Fruit fly (Drosophila melanogaster): Measurements from ENCODE around the gene schuy.
A peak's percentile ranks its signal among the peaks of the same experiment; 100 is the strongest.

The schuy gene

dm6 chr3L:20000081-20000736 is 14.3 kb downstream of the schuy start, which contains the start of the genes Tom20 and Gabat (continued):
- TF ChIP-seq CG30403 (GFP tag; optimal IDR thresholded peaks at IDR 0.05) (no peak), Doc2 (GFP tag; IDR thresholded peaks at IDR 0.05) (no peak), CG11504 (tag; optimal IDR thresholded peaks at IDR 0.05) (peak; percentile 8), otp (GFP tag; IDR thresholded peaks at IDR 0.05) (no peak), CG2199 (GFP tag; IDR thresholded peaks at IDR 0.05) (no peak), dimm (GFP tag; IDR thresholded peaks at IDR 0.05) (no peak), row (GFP tag; IDR thresholded peaks at IDR 0.05) (peak; percentile 48), Opbp (GFP tag; IDR thresholded peaks at IDR 0.05; ENCODE audit: partially characterized antibody) (no peak), MESR4 (GFP tag; optimal IDR thresholded peaks at IDR 0.05) (peak; percentile 41), fd3F (GFP tag; optimal IDR thresholded peaks at IDR 0.05) (peak; percentile 12), Med (GFP tag) (peak; percentile 22), CG11723 (GFP tag; optimal IDR thresholded peaks at IDR 0.05) (peak; percentile 31), gcm (GFP tag; optimal IDR thresholded peaks at IDR 0.05) (peak; percentile 51), Fer2 (tag; optimal IDR thresholded peaks at IDR 0.05) (peak; percentile 28), Ravus (GFP tag; IDR thresholded peaks at IDR 0.05) (no peak), exex (tag; optimal IDR thresholded peaks at IDR 0.05) (peak; percentile 13), salm (tag; optimal IDR thresholded peaks at IDR 0.05) (no peak), CG12104 (GFP tag; optimal IDR thresholded peaks at IDR 0.05) (no peak), bsh (GFP tag; optimal IDR thresholded peaks at IDR 0.05) (peak in 1 of 2 experiments; percentile 17), h (optimal IDR thresholded peaks at IDR 0.05) (no peak), CG1603 (tag; optimal IDR thresholded peaks at IDR 0.05) (peak; percentile 34)

- no peak for TF ChIP-seq chn (GFP tag; optimal IDR thresholded peaks at IDR 0.05)
- no peak for TF ChIP-seq Hr78 (GFP tag; optimal IDR thresholded peaks at IDR 0.05)
- peak; percentile 94 for TF ChIP-seq onecut (GFP tag; IDR thresholded peaks at IDR 0.05)
- TF ChIP-seq tup (GFP tag; optimal IDR thresholded peaks at IDR 0.05), result no peak
- TF ChIP-seq yki (optimal IDR thresholded peaks at IDR 0.05), result no peak
- TF ChIP-seq CG17912 (GFP tag; optimal IDR thresholded peaks at IDR 0.05), result peak; percentile 4
- TF ChIP-seq Kr (GFP tag; optimal IDR thresholded peaks at IDR 0.05), result no peak
- TF ChIP-seq CG9817 (tag; optimal IDR thresholded peaks at IDR 0.05), result no peak
- peak; percentile 23 for TF ChIP-seq Sry-δ (GFP tag; optimal IDR thresholded peaks at IDR 0.05)
- peak; percentile 32 for TF ChIP-seq CG17829 (tag; optimal IDR thresholded peaks at IDR 0.05)
- no peak for TF ChIP-seq CG11560 (tag; IDR thresholded peaks at IDR 0.05)
- no peak for TF ChIP-seq fd64A (GFP tag; optimal IDR thresholded peaks at IDR 0.05)
- no peak for TF ChIP-seq Dek (tag; optimal IDR thresholded peaks at IDR 0.05)
- TF ChIP-seq stwl (tag; optimal IDR thresholded peaks at IDR 0.05), result peak; percentile 37
- peak; percentile 99 for TF ChIP-seq CG30020 (tag; optimal IDR thresholded peaks at IDR 0.05)
- TF ChIP-seq Abd-B (GFP tag; optimal IDR thresholded peaks at IDR 0.05), result no peak
- TF ChIP-seq Dref (GFP tag; IDR thresholded peaks at IDR 0.05), result peak; percentile 66
- no peak for TF ChIP-seq ssp (GFP tag; IDR thresholded peaks at IDR 0.05)
- no peak for TF ChIP-seq CG1529 (GFP tag; optimal IDR thresholded peaks at IDR 0.05)
- TF ChIP-seq CG17612 (GFP tag; IDR thresholded peaks at IDR 0.05), result no peak
- TF ChIP-seq pzg (GFP tag; optimal IDR thresholded peaks at IDR 0.05), result peak; percentile 44
- no peak for TF ChIP-seq CTCF (GFP tag; optimal IDR thresholded peaks at IDR 0.05)
- TF ChIP-seq GATAe (GFP tag; conservative IDR thresholded peaks at IDR 0.05), result no peak
- peak in 1 of 2 experiments; percentile 91 for TF ChIP-seq Pdp1 (GFP tag; optimal IDR thresholded peaks at IDR 0.05)
- peak; percentile 61 for TF ChIP-seq CG12659 (GFP tag; optimal IDR thresholded peaks at IDR 0.05)
- TF ChIP-seq CG6654 (GFP tag; optimal IDR thresholded peaks at IDR 0.05), result no peak
- TF ChIP-seq CG12391 (tag; optimal IDR thresholded peaks at IDR 0.05), result no peak
- TF ChIP-seq CG1603 (tag; optimal IDR thresholded peaks at IDR 0.05), result peak; percentile 99
- peak; percentile 17 for TF ChIP-seq CG14710 (tag; optimal IDR thresholded peaks at IDR 0.05)
Observed at dm6 chr3L:20000878-20001640, 15.2 kb downstream of the schuy start.

All from whole organism, embryonic.